Fruit fly (Drosophila melanogaster): ENCODE data around the gene MtnF.

dm6 chr3R:24626003-24626486, 8.9 kb downstream of the MtnF start:
- TF ChIP-seq OdsH (GFP tag; optimal IDR thresholded peaks at IDR 0.05) (no peak), CG16779 (tag; optimal IDR thresholded peaks at IDR 0.05) (no peak), CG1621 (tag; optimal IDR thresholded peaks at IDR 0.05) (no peak), Lpt (GFP tag; optimal IDR thresholded peaks at IDR 0.05) (peak; percentile 30), dsx (GFP tag; optimal IDR thresholded peaks at IDR 0.05; ENCODE audit: poor library complexity, severe bottlenecking) (no peak), spab (GFP tag; optimal IDR thresholded peaks at IDR 0.05) (no peak)

Data from whole organism, prepupa.